Fruit fly (Drosophila melanogaster): ENCODE measurements around the gene CG9135.

The CG9135 gene

DNA sequence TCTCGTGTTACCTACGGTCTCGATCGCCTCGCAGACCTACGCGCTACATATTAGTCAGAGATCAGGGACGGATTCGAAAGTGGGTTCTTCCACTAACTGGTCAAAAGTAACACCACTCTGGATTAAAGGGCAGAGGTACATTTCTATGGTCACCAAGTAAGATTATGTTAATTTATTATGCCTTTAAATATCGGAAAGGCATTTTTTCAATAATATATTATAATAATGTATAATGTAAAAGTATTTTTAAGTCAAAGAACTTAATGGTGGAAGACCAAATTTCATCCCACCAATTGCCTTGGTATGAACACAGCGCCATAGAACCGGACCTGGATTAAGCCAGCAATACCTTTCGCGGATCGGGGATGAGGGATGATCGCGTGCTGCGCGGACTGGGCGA, 27.8 kb upstream of the CG9135 start (continued):
- TF ChIP-seq CG8388 (GFP tag; optimal IDR thresholded peaks at IDR 0.05): no peak
- TF ChIP-seq CG31224 (GFP tag; IDR thresholded peaks at IDR 0.05): no peak
- TF ChIP-seq CG12769 (tag; optimal IDR thresholded peaks at IDR 0.05): no peak
- TF ChIP-seq CG4424 (GFP tag; optimal IDR thresholded peaks at IDR 0.05): peak; percentile 13
- peak; percentile 42 for TF ChIP-seq CG7839 (tag; optimal IDR thresholded peaks at IDR 0.05)
- peak; percentile 7 for TF ChIP-seq trem (tag; optimal IDR thresholded peaks at IDR 0.05)
- TF ChIP-seq CG4404 (GFP tag; IDR thresholded peaks at IDR 0.05): peak; percentile 68
- peak; percentile 44 for TF ChIP-seq Ssrp (tag; optimal IDR thresholded peaks at IDR 0.05)
- peak; percentile 3 for TF ChIP-seq Xbp1 (GFP tag; optimal IDR thresholded peaks at IDR 0.05)
- TF ChIP-seq CG8359 (GFP tag; optimal IDR thresholded peaks at IDR 0.05; ENCODE audit: borderline replicate concordance): peak; percentile 6

- TF ChIP-seq Scr (GFP tag; IDR thresholded peaks at IDR 0.05; ENCODE audit: partially characterized antibody) (no peak; the same call in 1 of the 2 replicates), Sin3A (optimal IDR thresholded peaks at IDR 0.05) (peak; percentile 29), Taf1 (GFP tag; IDR thresholded peaks at IDR 0.05) (no peak), CG32767 (GFP tag; IDR thresholded peaks at IDR 0.05) (no peak), shn (GFP tag; optimal IDR thresholded peaks at IDR 0.05) (no peak), CG10654 (GFP tag; optimal IDR thresholded peaks at IDR 0.05) (no peak), CG14014 (GFP tag; IDR thresholded peaks at IDR 0.05) (no peak), CG4617 (GFP tag; optimal IDR thresholded peaks at IDR 0.05; ENCODE audit: borderline replicate concordance) (peak; percentile 47), Oaz (GFP tag; IDR thresholded peaks at IDR 0.05) (no peak), Ets97D (GFP tag; optimal IDR thresholded peaks at IDR 0.05) (peak; percentile 12), twi (tag; optimal IDR thresholded peaks at IDR 0.05) (no peak), CG10147 (GFP tag; optimal IDR thresholded peaks at IDR 0.05) (no peak), Bteb2 (GFP tag; optimal IDR thresholded peaks at IDR 0.05) (no peak), mld (GFP tag; IDR thresholded peaks at IDR 0.05; ENCODE audit: partially characterized antibody) (no peak), Ets65A (GFP tag) (peak; percentile 69), CG17186 (GFP tag; optimal IDR thresholded peaks at IDR 0.05) (peak; percentile 58), Lpt (GFP tag; optimal IDR thresholded peaks at IDR 0.05) (no peak), phol (tag; optimal IDR thresholded peaks at IDR 0.05) (peak; percentile 63), CG9797 (GFP tag; optimal IDR thresholded peaks at IDR 0.05) (peak; percentile 89), Mes4 (GFP tag; optimal IDR thresholded peaks at IDR 0.05) (no peak), CG5180 (GFP tag; optimal IDR thresholded peaks at IDR 0.05) (no peak), btn (GFP tag; optimal IDR thresholded peaks at IDR 0.05) (no peak), rib (GFP tag; IDR thresholded peaks at IDR 0.05) (no peak), YL-1 (GFP tag; optimal IDR thresholded peaks at IDR 0.05) (peak; percentile 25), CG34224 (GFP tag; IDR thresholded peaks at IDR 0.05; ENCODE audit: partially characterized antibody) (0 out of 3 replicates have a peak, but pooled peaks have one; percentile 16), Dek (tag; optimal IDR thresholded peaks at IDR 0.05) (no peak), fd96Cb (tag; optimal IDR thresholded peaks at IDR 0.05) (no peak), MESR4 (GFP tag; optimal IDR thresholded peaks at IDR 0.05) (peak; percentile 39), CG43689 (GFP tag; IDR thresholded peaks at IDR 0.05) (no peak), CG8281 (tag; optimal IDR thresholded peaks at IDR 0.05) (no peak), amos (GFP tag; IDR thresholded peaks at IDR 0.05; ENCODE audit: partially characterized antibody) (peak; percentile 18; the same call in 1 of the 2 replicates), chn (GFP tag; optimal IDR thresholded peaks at IDR 0.05) (no peak), Xrp1 (GFP tag; IDR thresholded peaks at IDR 0.05) (0 out of 2 replicates have a peak, but pooled peaks have one; percentile 31), ro (GFP tag; IDR thresholded peaks at IDR 0.05) (no peak), Usf (GFP tag; optimal IDR thresholded peaks at IDR 0.05) (no peak), bab2 (GFP tag; optimal IDR thresholded peaks at IDR 0.05) (no peak), CG1603 (tag; optimal IDR thresholded peaks at IDR 0.05) (peak; percentile 71), Gsc (GFP tag; IDR thresholded peaks at IDR 0.05) (no peak), NfI (GFP tag; optimal IDR thresholded peaks at IDR 0.05) (no peak), nmo (GFP tag; optimal IDR thresholded peaks at IDR 0.05) (no peak)
These were observed 26.2 kb upstream of the CG9135 start, which contains the start of gene CG9107 for dm6 chr2L:6024345-6024907. Gene CG9107 (minus strand): TSS chr2L:6024539.
